Worm (Caenorhabditis elegans) whole organism, L3 larva: ENCODE data around the gene M02D8.3.

Experiments
- elt-2 ChIP-seq: sonication (generic microtip); optimal IDR thresholded peaks from 2 replicates; lab custom pipeline; 2016; ENCODE audit warnings: missing genetic modification reagents, mild to moderate bottlenecking, missing genetic modification characterization, missing compliant biosample characterization
- elt-3 ChIP-seq, 3 experiments: fragments of 150-350 bp in 1 of 3; sonication (generic microtip) in 2 of 3; optimal IDR thresholded peaks; 2 replicates in 2 of 3; 4 replicates in 1 of 3; lab custom pipeline; 2014 to 2017; ENCODE audit warnings: missing biosample characterization in 3 of 3, missing genetic modification characterization in 3 of 3
- lin-15B ChIP-seq: fragments of 150-350 bp; optimal IDR thresholded peaks from 2 replicates; lab custom pipeline; 2014; ENCODE audit warnings: missing biosample characterization, missing genetic modification characterization
- lin-39 ChIP-seq: fragments of 150-350 bp; optimal IDR thresholded peaks from 2 replicates; lab custom pipeline; 2018; ENCODE audit warnings: missing biosample characterization, missing genetic modification reagents, missing genetic modification characterization
- mdl-1 ChIP-seq: fragments of 150-350 bp; optimal IDR thresholded peaks from 2 replicates; lab custom pipeline; 2014; ENCODE audit warnings: missing biosample characterization, missing genetic modification characterization
- mml-1 ChIP-seq: fragments of 150-350 bp; sonication (generic microtip); optimal IDR thresholded peaks from 3 replicates; lab custom pipeline; 2014; ENCODE audit warnings: missing biosample characterization, missing genetic modification characterization
- nhr-12 ChIP-seq: fragments of 150-350 bp; optimal IDR thresholded peaks from 2 replicates; lab custom pipeline; 2014; ENCODE audit warnings: missing biosample characterization, missing genetic modification characterization
- sea-2 ChIP-seq: fragments of 150-350 bp; sonication (generic microtip); optimal IDR thresholded peaks from 4 replicates; lab custom pipeline; 2014; ENCODE audit warnings: missing biosample characterization, missing genetic modification reagents, missing genetic modification characterization
- skn-1 ChIP-seq: fragments of 150-350 bp; optimal IDR thresholded peaks from 2 replicates; lab custom pipeline; 2014; ENCODE audit warnings: missing biosample characterization, missing genetic modification characterization

- no peak for TF ChIP-seq nhr-12 (tag; lab: Kevin White, UChicago)
- no peak for TF ChIP-seq mdl-1 (tag; lab: Kevin White, UChicago)
- TF ChIP-seq elt-3 (tag; optimal IDR thresholded peaks at IDR 0.05; lab: Kevin White, UChicago): no peak
- TF ChIP-seq sea-2 (GFP tag; lab: Kevin White, UChicago): no peak
- no peak for TF ChIP-seq elt-2 (tag; lab: Kevin White, UChicago)
- no peak for TF ChIP-seq skn-1
- TF ChIP-seq lin-15B (tag; lab: Kevin White, UChicago): no peak
- TF ChIP-seq lin-39 (tag; lab: Kevin White, UChicago): no peak
- TF ChIP-seq mml-1 (tag; lab: Kevin White, UChicago): no peak
These were observed 6.1 kb upstream of the M02D8.3 start, which contains the start of gene M02D8.7 for ce11 chrX:8742896-8743295.
